Fruit fly (Drosophila melanogaster): ENCODE measurements around the gene CG13361.

CG13361 gene

dm6 chrX:753553-753952, at the start of gene CG13361:
CG13361 (minus strand) TSS chrX:753653.
- no peak for TF ChIP-seq noc (tag; optimal IDR thresholded peaks at IDR 0.05)

- peak; percentile 3 for TF ChIP-seq noc (tag; optimal IDR thresholded peaks at IDR 0.05)
Measured at dm6 chrX:801157-801872, 47.9 kb upstream of the CG13361 start, which contains the start of gene Rbf. Rbf (minus strand) TSS chrX:801479.

dm6 chrX:796397-796989, 43.0 kb upstream of the CG13361 start:
- TF ChIP-seq noc (tag; optimal IDR thresholded peaks at IDR 0.05) = peak; percentile 17

dm6 chrX:792923-793322, 39.5 kb upstream of the CG13361 start, which contains the start of gene CG16989:
CG16989 (plus strand) TSS chrX:793147.
- TF ChIP-seq noc (tag; optimal IDR thresholded peaks at IDR 0.05) = no peak

dm6 chrX:790039-790597, 36.7 kb upstream of the CG13361 start, which contains the start of gene CG13360:
CG13360 (minus strand) TSS chrX:790089.
- TF ChIP-seq noc (tag; optimal IDR thresholded peaks at IDR 0.05) = no peak

dm6 chrX:784456-784855, 31.0 kb upstream of the CG13361 start, which contains the start of gene tw:
tw (plus strand) TSS chrX:784746.
- no peak for TF ChIP-seq noc (tag; optimal IDR thresholded peaks at IDR 0.05)

dm6 chrX:779344-779743, 25.9 kb upstream of the CG13361 start:
- TF ChIP-seq noc (tag; optimal IDR thresholded peaks at IDR 0.05) = no peak

- TF ChIP-seq noc (tag; optimal IDR thresholded peaks at IDR 0.05) = no peak
Measured at dm6 chrX:775184-775583, 21.7 kb upstream of the CG13361 start.

dm6 chrX:774160-774700, 20.8 kb upstream of the CG13361 start:
- TF ChIP-seq noc (tag; optimal IDR thresholded peaks at IDR 0.05) = no peak

dm6 chrX:772305-772986, 19.0 kb upstream of the CG13361 start:
- TF ChIP-seq noc (tag; optimal IDR thresholded peaks at IDR 0.05) = no peak

dm6 chrX:771431-772064, 18.1 kb upstream of the CG13361 start:
- TF ChIP-seq noc (tag; optimal IDR thresholded peaks at IDR 0.05) = no peak

dm6 chrX:769639-770124, 16.2 kb upstream of the CG13361 start, which contains the start of gene fz3:
fz3 (plus strand) TSS chrX:769945.
- TF ChIP-seq noc (tag; optimal IDR thresholded peaks at IDR 0.05) = no peak

- no peak for TF ChIP-seq noc (tag; optimal IDR thresholded peaks at IDR 0.05)
Measured at dm6 chrX:768480-769123, 15.1 kb upstream of the CG13361 start.

dm6 chrX:767928-768327, 14.5 kb upstream of the CG13361 start:
- TF ChIP-seq noc (tag; optimal IDR thresholded peaks at IDR 0.05) = peak; percentile 13

- TF ChIP-seq noc (tag; optimal IDR thresholded peaks at IDR 0.05) = no peak
Measured at dm6 chrX:766094-766493, 12.6 kb upstream of the CG13361 start.

All from whole organism, larva.